Worm (Caenorhabditis elegans) whole organism, L1 larva: Measurements from ENCODE around the gene ZK381.8.

Source experiments
- aha-1 ChIP-seq: fragments of 150-350 bp; optimal IDR thresholded peaks from 2 replicates; lab custom pipeline; 2014; ENCODE audit warnings: missing biosample characterization, missing genetic modification characterization
- alr-1 ChIP-seq: fragments of 200-800 bp; sonication (Bioruptor generic); optimal IDR thresholded peaks from 2 replicates; lab custom pipeline; 2018; ENCODE audit warnings: borderline replicate concordance, mild to moderate bottlenecking, missing genetic modification characterization, missing compliant biosample characterization
- ceh-90 ChIP-seq: sonication (generic microtip); optimal IDR thresholded peaks from 2 replicates; lab custom pipeline; 2016; ENCODE audit warnings: missing genetic modification characterization, missing compliant biosample characterization
- hlh-4 ChIP-seq: sonication (generic microtip); optimal IDR thresholded peaks from 2 replicates; lab custom pipeline; 2016; ENCODE audit warnings: mild to moderate bottlenecking, missing genetic modification characterization, missing compliant biosample characterization
- lin-39 ChIP-seq: fragments of 150-350 bp; optimal IDR thresholded peaks from 2 replicates; lab custom pipeline; 2014; ENCODE audit warnings: missing biosample characterization, missing genetic modification reagents, missing genetic modification characterization
- nhr-11 ChIP-seq: fragments of 150-350 bp; optimal IDR thresholded peaks from 2 replicates; lab custom pipeline; 2014; ENCODE audit warnings: missing biosample characterization, missing genetic modification characterization
- nhr-76 ChIP-seq: sonication (generic microtip); optimal IDR thresholded peaks from 2 replicates; lab custom pipeline; 2017; ENCODE audit warnings: missing biosample characterization, missing genetic modification characterization
- nhr-77 ChIP-seq: fragments of 150-350 bp; optimal IDR thresholded peaks from 2 replicates; lab custom pipeline; 2014; ENCODE audit warnings: missing biosample characterization, missing genetic modification characterization
- pqm-1 ChIP-seq: sonication (generic microtip); optimal IDR thresholded peaks from 3 replicates; lab custom pipeline; 2017; ENCODE audit warnings: missing biosample characterization, missing genetic modification characterization
- tbx-2 ChIP-seq: sonication (generic microtip); optimal IDR thresholded peaks from 2 replicates; lab custom pipeline; 2016; ENCODE audit warnings: missing genetic modification characterization, missing compliant biosample characterization
- unc-62 ChIP-seq: fragments of 150-350 bp; optimal IDR thresholded peaks from 2 replicates; lab custom pipeline; 2014; ENCODE audit warnings: missing biosample characterization, missing genetic modification reagents, missing genetic modification characterization
- vab-15 ChIP-seq: sonication (generic microtip); optimal IDR thresholded peaks from 2 replicates; lab custom pipeline; 2017; ENCODE audit warnings: missing genotype, mild to moderate bottlenecking, missing genetic modification characterization, missing compliant biosample characterization
- ztf-4 ChIP-seq: fragments of 150-350 bp; optimal IDR thresholded peaks from 2 replicates; lab custom pipeline; 2014; ENCODE audit warnings: missing biosample characterization, missing genetic modification characterization

DNA sequence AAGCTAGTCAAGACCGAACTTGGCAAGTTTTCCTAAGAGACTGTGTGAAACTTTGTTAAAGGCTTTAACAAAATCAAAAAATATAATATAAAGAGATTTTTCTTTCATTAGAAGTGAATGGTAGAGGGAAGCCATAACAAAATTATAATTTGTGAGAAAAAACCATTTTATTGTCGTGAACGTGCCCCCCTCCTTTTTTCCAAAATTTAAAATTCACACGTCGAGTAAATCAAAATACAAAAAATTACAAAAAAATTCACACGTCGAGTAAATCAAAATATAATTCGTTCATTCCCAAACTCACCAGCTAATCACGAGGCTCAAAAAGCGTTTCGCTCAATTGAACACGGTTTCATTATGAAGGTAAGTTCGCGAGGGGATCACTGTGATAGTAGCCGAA is 39.4 kb upstream of the ZK381.8 start, which contains the start of gene C25A8.2:
- TF ChIP-seq vab-15 (tag; lab: Kevin White, UChicago) (no peak), pqm-1 (tag; lab: Kevin White, UChicago) (no peak), aha-1 (tag; lab: Kevin White, UChicago) (no peak), alr-1 (tag; lab: Kevin White, UChicago) (no peak), lin-39 (tag; lab: Kevin White, UChicago) (no peak), nhr-76 (no peak), ztf-4 (tag; lab: Kevin White, UChicago) (no peak), nhr-11 (tag; lab: Kevin White, UChicago) (no peak), nhr-77 (tag; lab: Kevin White, UChicago) (no peak), tbx-2 (tag; lab: Kevin White, UChicago) (no peak), ceh-90 (tag; lab: Kevin White, UChicago) (no peak), unc-62 (GFP tag; lab: Kevin White, UChicago) (no peak), hlh-4 (tag; lab: Kevin White, UChicago) (no peak)
